Fruit fly (Drosophila melanogaster) whole organism, embryonic: ENCODE data around the gene Charon.

Experiments used
- ATbp ChIP-seq: fragments of 200-800 bp; sonication (Bioruptor generic); optimal IDR thresholded peaks from 2 replicates; lab custom pipeline; 2017; ENCODE audit warnings: missing biosample characterization, mild to moderate bottlenecking, missing genetic modification characterization, missing genetic modification reagents
- Ada2b ChIP-seq: fragments of 200-800 bp; sonication (Bioruptor generic); IDR thresholded peaks from 2 replicates; pipeline ENCODE4 v1.3.6; 2022; ENCODE audit warnings: missing biosample characterization, missing genetic modification characterization
- Aef1 ChIP-seq: fragments of 200-800 bp; sonication (Bioruptor generic); IDR thresholded peaks from 3 replicates; pipeline ENCODE4 v1.3.6; 2022; ENCODE audit warnings: missing biosample characterization, missing genetic modification characterization
- BtbVII ChIP-seq: fragments of 200-800 bp; sonication (Bioruptor generic); optimal IDR thresholded peaks from 3 replicates; lab custom pipeline; 2017; ENCODE audit warnings: missing biosample characterization, mild to moderate bottlenecking, missing genetic modification characterization
- CG11247 ChIP-seq: fragments of 200-800 bp; sonication (Bioruptor generic); IDR thresholded peaks from 2 replicates; pipeline ENCODE4 v1.3.6; 2022; ENCODE audit warnings: missing biosample characterization, missing genetic modification characterization
- CG11456 ChIP-seq: fragments of 200-800 bp; sonication (Bioruptor generic); IDR thresholded peaks from 3 replicates; pipeline ENCODE4 v1.3.6; 2022; ENCODE audit warnings: missing biosample characterization, missing genetic modification characterization
- CG11695 ChIP-seq: fragments of 200-800 bp; sonication (Bioruptor generic); IDR thresholded peaks from 3 replicates; pipeline ENCODE4 v1.3.6; 2022; ENCODE audit warnings: missing biosample characterization, missing genetic modification characterization
- CG12769 ChIP-seq: fragments of 200-800 bp; sonication (Bioruptor generic); optimal IDR thresholded peaks from 2 replicates; lab custom pipeline; 2019; ENCODE audit warnings: missing biosample characterization, mild to moderate bottlenecking, missing genetic modification characterization, moderate library complexity
- CG13424 ChIP-seq: fragments of 200-800 bp; sonication (Bioruptor generic); optimal IDR thresholded peaks from 2 replicates; lab custom pipeline; 2019; ENCODE audit warnings: missing biosample characterization, mild to moderate bottlenecking, missing genetic modification characterization, moderate library complexity
- CG14667 ChIP-seq: fragments of 200-800 bp; sonication (Bioruptor generic); IDR thresholded peaks from 2 replicates; pipeline ENCODE4 v1.3.6; 2022; ENCODE audit warnings: missing biosample characterization, missing genetic modification characterization
- CG1529 ChIP-seq: fragments of 200-800 bp; sonication (Bioruptor generic); optimal IDR thresholded peaks from 3 replicates; lab custom pipeline; 2018; ENCODE audit warnings: missing biosample characterization, missing genetic modification characterization
- CG16815 ChIP-seq: fragments of 200-800 bp; sonication (Bioruptor generic); optimal IDR thresholded peaks from 3 replicates; lab custom pipeline; 2017; ENCODE audit warnings: missing biosample characterization, mild to moderate bottlenecking, missing genetic modification characterization
- CG17186 ChIP-seq: fragments of 200-800 bp; sonication (Bioruptor generic); optimal IDR thresholded peaks from 3 replicates; lab custom pipeline; 2017; ENCODE audit warnings: missing biosample characterization, missing genetic modification reagents, missing genetic modification characterization
- CG17385 ChIP-seq: fragments of 200-800 bp; sonication (Bioruptor generic); optimal IDR thresholded peaks from 3 replicates; lab custom pipeline; 2018; ENCODE audit warnings: missing biosample characterization, mild to moderate bottlenecking, missing genetic modification characterization
- CG18011 ChIP-seq: fragments of 200-800 bp; sonication (Bioruptor generic); optimal IDR thresholded peaks from 2 replicates; lab custom pipeline; 2017; ENCODE audit warnings: missing biosample characterization, missing genetic modification characterization, mild to moderate bottlenecking, moderate library complexity, missing genotype
- CG18262 ChIP-seq: fragments of 200-800 bp; optimal IDR thresholded peaks from 3 replicates; lab custom pipeline; 2019; ENCODE audit warnings: missing biosample characterization, mild to moderate bottlenecking, missing genetic modification characterization, moderate library complexity
- CG34422 ChIP-seq: fragments of 200-800 bp; sonication (Bioruptor generic); IDR thresholded peaks from 3 replicates; pipeline ENCODE4 v1.3.6; 2022; ENCODE audit warnings: missing biosample characterization, missing genetic modification characterization
- CG4424 ChIP-seq: fragments of 200-800 bp; sonication (Bioruptor generic); optimal IDR thresholded peaks from 3 replicates; lab custom pipeline; 2016; ENCODE audit warnings: missing biosample characterization, missing genetic modification characterization
- CG6689 ChIP-seq: fragments of 200-800 bp; sonication (Bioruptor generic); IDR thresholded peaks from 2 replicates; pipeline ENCODE4 v1.3.6; 2022; ENCODE audit warnings: missing biosample characterization, missing genetic modification characterization
- CG7372 ChIP-seq: fragments of 200-800 bp; sonication (Bioruptor generic); IDR thresholded peaks from 2 replicates; pipeline ENCODE4 v1.3.6; 2022; ENCODE audit warnings: missing biosample characterization, missing genetic modification characterization
- CG7556 ChIP-seq: fragments of 200-800 bp; sonication (Bioruptor generic); optimal IDR thresholded peaks from 2 replicates; lab custom pipeline; 2017; ENCODE audit warnings: missing biosample characterization, mild to moderate bottlenecking, missing genetic modification characterization
- CG7786 ChIP-seq: fragments of 200-800 bp; sonication (Bioruptor generic); optimal IDR thresholded peaks from 2 replicates; lab custom pipeline; 2016; ENCODE audit warnings: missing biosample characterization, missing genetic modification characterization
- CG7839 ChIP-seq: fragments of 200-800 bp; sonication (Bioruptor generic); optimal IDR thresholded peaks from 3 replicates; lab custom pipeline; 2018; ENCODE audit warnings: missing biosample characterization, mild to moderate bottlenecking, missing genetic modification characterization, moderate library complexity
- CG8290 ChIP-seq, 3 experiments: fragments of 200-800 bp; sonication (Bioruptor generic); optimal IDR thresholded peaks; 2 replicates each; lab custom pipeline; 2016 to 2019; ENCODE audit warnings: missing biosample characterization in 3 of 3, missing genetic modification characterization in 3 of 3, mild to moderate bottlenecking in 2 of 3, moderate library complexity in 1 of 3
- CG8359 ChIP-seq: fragments of 200-800 bp; sonication (Bioruptor generic); optimal IDR thresholded peaks from 2 replicates; lab custom pipeline; 2017; ENCODE audit warnings: missing biosample characterization, mild to moderate bottlenecking, missing genetic modification characterization, borderline replicate concordance
- CG9215 ChIP-seq: fragments of 200-800 bp; sonication (Bioruptor generic); IDR thresholded peaks from 2 replicates; pipeline ENCODE4 v1.3.6; 2022; ENCODE audit warnings: missing biosample characterization, missing genetic modification characterization
- CG9817 ChIP-seq: fragments of 200-800 bp; sonication (Bioruptor generic); optimal IDR thresholded peaks from 2 replicates; lab custom pipeline; 2018; ENCODE audit warnings: missing biosample characterization, mild to moderate bottlenecking, missing genetic modification characterization, moderate library complexity
- CkIIα-i1 ChIP-seq: fragments of 200-800 bp; sonication (Bioruptor generic); IDR thresholded peaks from 2 replicates; pipeline ENCODE4 v1.3.6; 2022; ENCODE audit warnings: missing biosample characterization, missing genetic modification characterization
- D ChIP-seq, 2 experiments: fragments of 200-800 bp in 1 of 2; fragments of >200 bp in 1 of 2; sonication (Bioruptor generic) in 1 of 2; optimal IDR thresholded peaks; 2 replicates in 1 of 2; 3 replicates in 1 of 2; lab custom pipeline; 2017; ENCODE audit warnings: mild to moderate bottlenecking in 1 of 2, missing biosample characterization in 1 of 2, missing genetic modification characterization in 1 of 2, missing genetic modification reagents in 1 of 2
- Dll ChIP-seq: fragments of 200-800 bp; sonication (Bioruptor generic); IDR thresholded peaks from 4 replicates; pipeline ENCODE4 v1.3.6; 2022; ENCODE audit warnings: missing biosample characterization, missing genetic modification characterization; ENCODE audit not compliant: partially characterized antibody
- Doc2 ChIP-seq: fragments of 200-800 bp; sonication (Bioruptor generic); IDR thresholded peaks from 2 replicates; pipeline ENCODE4 v1.3.6; 2022; ENCODE audit warnings: missing biosample characterization, missing genetic modification characterization
- Fer2 ChIP-seq: fragments of 200-800 bp; sonication (Bioruptor generic); optimal IDR thresholded peaks from 2 replicates; lab custom pipeline; 2018; ENCODE audit warnings: missing biosample characterization, mild to moderate bottlenecking, missing genetic modification characterization, moderate library complexity
- Gug ChIP-seq: fragments of 200-800 bp; sonication (Bioruptor generic); IDR thresholded peaks from 4 replicates; pipeline ENCODE4 v1.3.6; 2022; ENCODE audit warnings: missing biosample characterization, missing genetic modification characterization
- H15 ChIP-seq: fragments of 200-800 bp; sonication (Bioruptor generic); IDR thresholded peaks from 3 replicates; pipeline ENCODE4 v1.3.6; 2022; ENCODE audit warnings: missing biosample characterization, missing genetic modification characterization
- Hmx ChIP-seq: fragments of 200-800 bp; sonication (Bioruptor generic); optimal IDR thresholded peaks from 2 replicates; lab custom pipeline; 2016; ENCODE audit warnings: missing biosample characterization, missing genetic modification characterization
- Hr51 ChIP-seq, 2 experiments: fragments of 200-800 bp; sonication (Bioruptor generic); optimal IDR thresholded peaks; 2 replicates in 1 of 2; 3 replicates in 1 of 2; lab custom pipeline; 2016 to 2018; ENCODE audit warnings: missing biosample characterization in 2 of 2, missing genetic modification characterization in 2 of 2, mild to moderate bottlenecking in 1 of 2, moderate library complexity in 1 of 2
- Pdp1 ChIP-seq, 2 experiments: fragments of 200-800 bp; sonication (Bioruptor generic); optimal IDR thresholded peaks; 3 replicates each; lab custom pipeline; 2016; ENCODE audit warnings: missing biosample characterization in 2 of 2, missing genetic modification characterization in 2 of 2, mild to moderate bottlenecking in 1 of 2, moderate library complexity in 1 of 2
- ap ChIP-seq: fragments of 200-800 bp; sonication (Bioruptor generic); IDR thresholded peaks from 2 replicates; pipeline ENCODE4 v1.3.6; 2022; ENCODE audit warnings: missing biosample characterization, missing genetic modification characterization
- bbx ChIP-seq: fragments of 200-800 bp; sonication (Bioruptor generic); IDR thresholded peaks from 2 replicates; pipeline ENCODE4 v1.3.6; 2022; ENCODE audit warnings: missing biosample characterization, missing genetic modification characterization; ENCODE audit not compliant: partially characterized antibody
- bsh ChIP-seq, 2 experiments: fragments of 200-800 bp; sonication (Bioruptor generic); optimal IDR thresholded peaks; 2 replicates each; lab custom pipeline; 2017 to 2018; ENCODE audit warnings: mild to moderate bottlenecking in 2 of 2, missing biosample characterization in 2 of 2, missing genetic modification characterization in 2 of 2, moderate library complexity in 1 of 2
- fd3F ChIP-seq: fragments of 200-800 bp; sonication (Bioruptor generic); optimal IDR thresholded peaks from 2 replicates; lab custom pipeline; 2018; ENCODE audit warnings: missing biosample characterization, mild to moderate bottlenecking, missing genetic modification characterization, moderate library complexity
- fd96Cb ChIP-seq: fragments of 200-800 bp; sonication (Bioruptor generic); optimal IDR thresholded peaks from 2 replicates; lab custom pipeline; 2018; ENCODE audit warnings: missing biosample characterization, mild to moderate bottlenecking, missing genetic modification characterization, moderate library complexity
- her ChIP-seq: fragments of 200-800 bp; sonication (Bioruptor generic); optimal IDR thresholded peaks from 2 replicates; lab custom pipeline; 2016; ENCODE audit warnings: missing biosample characterization, missing genetic modification characterization
- kay ChIP-seq: fragments of 200-800 bp; sonication (Bioruptor generic); optimal IDR thresholded peaks from 2 replicates; lab custom pipeline; 2016; ENCODE audit warnings: missing biosample characterization, missing genetic modification characterization
- lilli ChIP-seq: fragments of 200-800 bp; sonication (Bioruptor generic); optimal IDR thresholded peaks from 3 replicates; lab custom pipeline; 2016; ENCODE audit warnings: missing biosample characterization, missing genetic modification characterization
- lmd ChIP-seq: fragments of 200-800 bp; sonication (Bioruptor generic); IDR thresholded peaks from 2 replicates; pipeline ENCODE4 v1.3.6; 2022; ENCODE audit warnings: missing biosample characterization, missing genetic modification characterization
- phol ChIP-seq: fragments of 200-800 bp; sonication (Bioruptor generic); optimal IDR thresholded peaks from 3 replicates; lab custom pipeline; 2018; ENCODE audit warnings: missing biosample characterization, mild to moderate bottlenecking, missing genetic modification characterization, moderate library complexity
- sisA ChIP-seq: fragments of 200-800 bp; sonication (Bioruptor generic); IDR thresholded peaks from 2 replicates; pipeline ENCODE4 v1.3.6; 2022; ENCODE audit warnings: missing biosample characterization, missing genetic modification characterization

The Charon gene

dm6 chr2L:1207432-1207831 is 34.8 kb upstream of the Charon start (continued):
- peak; percentile 69 for TF ChIP-seq CG7556 (GFP tag; lab: Kevin White, UChicago)
- peak; percentile 61; the same call in 1 of the 3 replicates for TF ChIP-seq CG11695
- no peak for TF ChIP-seq CG8290 (GFP tag; optimal IDR thresholded peaks at IDR 0.05; lab: Kevin White, UChicago)
- peak in 1 of 2 experiments; percentile 43 for TF ChIP-seq CG8290 (tag; optimal IDR thresholded peaks at IDR 0.05; lab: Kevin White, UChicago)
- peak; percentile 42 for TF ChIP-seq CG13424
- TF ChIP-seq CG1529, result peak; percentile 17
- TF ChIP-seq CG7372 (GFP tag; lab: Robert Waterston, UW), result peak; percentile 49; the same call in 1 of the 2 replicates
- TF ChIP-seq CG18011 (GFP tag; lab: Kevin White, UChicago), result no peak
- TF ChIP-seq CG8359 (GFP tag; lab: Kevin White, UChicago), result no peak
- TF ChIP-seq CG16815 (GFP tag; lab: Kevin White, UChicago), result peak; percentile 24
- no peak for TF ChIP-seq kay (GFP tag; lab: Kevin White, UChicago)
- peak; percentile 80 for TF ChIP-seq CG12769
- TF ChIP-seq CG9215 (GFP tag; lab: Robert Waterston, UW), result peak; percentile 55
- peak in 1 of 2 experiments; percentile 20 for TF ChIP-seq Pdp1 (GFP tag; optimal IDR thresholded peaks at IDR 0.05; lab: Kevin White, UChicago)
- TF ChIP-seq ATbp (GFP tag; lab: Kevin White, UChicago), result peak; percentile 62
- TF ChIP-seq her (GFP tag; lab: Kevin White, UChicago), result peak; percentile 32
- peak; percentile 55 for TF ChIP-seq sisA (GFP tag; lab: Robert Waterston, UW)
- TF ChIP-seq CG11456 (GFP tag; lab: Robert Waterston, UW), result peak; percentile 63; the same call in 2 of the 3 replicates
- TF ChIP-seq fd3F (GFP tag; lab: Kevin White, UChicago), result no peak
- no peak for TF ChIP-seq Hmx (GFP tag; lab: Kevin White, UChicago)
- peak; percentile 63 for TF ChIP-seq CG17385 (GFP tag; lab: Kevin White, UChicago)
- TF ChIP-seq Fer2 (tag; lab: Kevin White, UChicago), result peak; percentile 1
- TF ChIP-seq CG4424, result no peak
- TF ChIP-seq ap, result peak; percentile 32
- TF ChIP-seq Gug (GFP tag; lab: Robert Waterston, UW), result peak; percentile 56; the same call in 3 of the 4 replicates
- peak in 1 of 2 experiments; percentile 21 for TF ChIP-seq bsh (GFP tag; optimal IDR thresholded peaks at IDR 0.05; lab: Kevin White, UChicago)
- peak; percentile 1 for TF ChIP-seq BtbVII (GFP tag; lab: Kevin White, UChicago)
- TF ChIP-seq Hr51 (GFP tag; optimal IDR thresholded peaks at IDR 0.05; lab: Kevin White, UChicago), result peak in 1 of 2 experiments; percentile 49
- TF ChIP-seq lilli (GFP tag; lab: Kevin White, UChicago), result peak; percentile 29
- peak; percentile 78 for TF ChIP-seq Ada2b
- TF ChIP-seq CG7839 (tag; lab: Kevin White, UChicago), result peak; percentile 64
- peak; percentile 63; the same call in 1 of the 3 replicates for TF ChIP-seq H15 (GFP tag; lab: Robert Waterston, UW)
- TF ChIP-seq D (optimal IDR thresholded peaks at IDR 0.05; lab: Kevin White, UChicago), result no peak
- TF ChIP-seq D (GFP tag; optimal IDR thresholded peaks at IDR 0.05; lab: Kevin White, UChicago), result no peak
- TF ChIP-seq CG18262 (tag; lab: Kevin White, UChicago), result peak; percentile 6
- TF ChIP-seq CG34422, result peak; percentile 13; the same call in 1 of the 3 replicates
- TF ChIP-seq CG7786 (GFP tag; lab: Kevin White, UChicago), result peak; percentile 42
- TF ChIP-seq CG11247, result peak; percentile 45; the same call in 1 of the 2 replicates
- TF ChIP-seq Dll (GFP tag; lab: Robert Waterston, UW), result no peak
- peak; percentile 70; the same call in 1 of the 2 replicates for TF ChIP-seq lmd (GFP tag; lab: Robert Waterston, UW)
- TF ChIP-seq phol (tag; lab: Kevin White, UChicago), result peak; percentile 12
- no peak for TF ChIP-seq bbx
- peak; percentile 23; the same call in 1 of the 2 replicates for TF ChIP-seq Doc2 (GFP tag; lab: Robert Waterston, UW)
- peak; percentile 3 for TF ChIP-seq fd96Cb
- TF ChIP-seq Aef1 (GFP tag; lab: Robert Waterston, UW), result peak; percentile 64
- TF ChIP-seq CG6689 (GFP tag; lab: Robert Waterston, UW), result peak; percentile 33
- TF ChIP-seq CG9817 (tag; lab: Kevin White, UChicago), result peak; percentile 44
- 0 out of 2 replicates have a peak, but pooled peaks have one; percentile 20 for TF ChIP-seq CkIIα-i1 (GFP tag; lab: Robert Waterston, UW)
- TF ChIP-seq CG14667 (GFP tag; lab: Robert Waterston, UW), result peak; percentile 28; the same call in 1 of the 2 replicates
- no peak for TF ChIP-seq CG17186 (GFP tag; lab: Kevin White, UChicago)
